Fruit fly (Drosophila melanogaster): ENCODE data around the gene CG15517.
A peak's percentile ranks its signal among the peaks of the same experiment; 100 is the strongest.

CG15517 gene

DNA sequence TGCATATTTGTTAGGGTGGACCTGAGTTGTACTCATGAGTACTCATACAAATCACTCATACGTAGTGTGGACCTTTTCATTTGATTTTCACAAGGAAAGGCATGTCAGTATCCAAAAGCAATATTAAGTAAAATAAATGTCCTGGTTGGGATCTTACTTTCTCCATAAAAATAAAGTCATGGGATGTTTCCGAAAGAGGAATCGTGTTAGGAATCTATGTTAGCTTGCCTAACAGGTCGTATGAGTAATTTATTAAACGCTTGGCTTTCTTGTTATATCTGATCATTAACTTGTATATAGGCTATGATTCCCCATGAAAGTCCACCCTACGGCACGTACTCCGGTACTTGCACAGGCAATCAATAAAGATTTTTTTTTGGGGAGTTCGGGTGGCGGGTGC is 27.8 kb downstream of the CG15517 start:
- TF ChIP-seq rn (GFP tag; IDR thresholded peaks at IDR 0.05) (no peak), CG17806 (tag; optimal IDR thresholded peaks at IDR 0.05) (peak; percentile 64), CG4496 (GFP tag; IDR thresholded peaks at IDR 0.05) (peak; percentile 65), CG12605 (GFP tag; IDR thresholded peaks at IDR 0.05) (no peak), D1 (tag; optimal IDR thresholded peaks at IDR 0.05) (no peak), CG13204 (GFP tag; optimal IDR thresholded peaks at IDR 0.05) (no peak), CG14655 (GFP tag; optimal IDR thresholded peaks at IDR 0.05) (no peak), CG8159 (tag; optimal IDR thresholded peaks at IDR 0.05) (peak; percentile 96), CG15710 (tag; optimal IDR thresholded peaks at IDR 0.05) (peak; percentile 63), Pif1B (GFP tag; optimal IDR thresholded peaks at IDR 0.05) (peak; percentile 84), Pif1A (GFP tag; optimal IDR thresholded peaks at IDR 0.05) (peak; percentile 85), Snoo (tag; optimal IDR thresholded peaks at IDR 0.05) (peak; percentile 49), Ets98B (GFP tag; IDR thresholded peaks at IDR 0.05) (peak; percentile 38; the same call in 1 of the 2 replicates), fd96Ca (GFP tag; IDR thresholded peaks at IDR 0.05) (peak; percentile 66; the same call in 2 of the 3 replicates), CG34367 (tag; optimal IDR thresholded peaks at IDR 0.05) (peak; percentile 52), EcR (GFP tag; optimal IDR thresholded peaks at IDR 0.05) (no peak), CG9948 (tag; optimal IDR thresholded peaks at IDR 0.05) (peak; percentile 68), CG10348 (GFP tag; IDR thresholded peaks at IDR 0.05) (no peak), CG32121 (GFP tag; IDR thresholded peaks at IDR 0.05) (peak; percentile 54; the same call in 1 of the 2 replicates), CG8301 (tag; optimal IDR thresholded peaks at IDR 0.05) (peak; percentile 82), gl (tag; optimal IDR thresholded peaks at IDR 0.05) (peak; percentile 49)

DNA sequence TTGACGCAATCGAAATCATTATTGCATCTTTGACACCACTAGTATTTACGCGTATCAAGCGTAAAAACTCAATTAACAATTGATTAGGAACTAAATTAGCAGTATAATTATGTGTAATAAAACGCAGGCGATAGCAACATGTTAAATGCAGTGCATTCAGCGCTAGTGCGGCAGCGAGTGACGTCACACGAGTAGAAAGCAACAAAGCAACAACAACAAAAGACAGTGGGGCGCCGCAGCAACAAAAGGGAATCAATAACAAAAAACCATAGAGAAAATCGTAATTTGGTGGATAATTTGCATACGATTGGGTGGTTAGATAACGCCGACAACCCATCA is 34.3 kb downstream of the CG15517 start, which contains the start of gene CG34133:
Gene CG34133 (plus strand): TSS at position 16 of the 339 bp plus-strand sequence.
- TF ChIP-seq CG8301 (tag; optimal IDR thresholded peaks at IDR 0.05) (no peak), fd96Ca (GFP tag; IDR thresholded peaks at IDR 0.05) (no peak), Pif1A (GFP tag; optimal IDR thresholded peaks at IDR 0.05) (no peak), gl (tag; optimal IDR thresholded peaks at IDR 0.05) (no peak), CG8159 (tag; optimal IDR thresholded peaks at IDR 0.05) (no peak), CG32121 (GFP tag; IDR thresholded peaks at IDR 0.05) (no peak), Ets98B (GFP tag; IDR thresholded peaks at IDR 0.05) (no peak), CG13204 (GFP tag; optimal IDR thresholded peaks at IDR 0.05) (no peak), EcR (GFP tag; optimal IDR thresholded peaks at IDR 0.05) (no peak), CG4496 (GFP tag; IDR thresholded peaks at IDR 0.05) (no peak), CG17806 (tag; optimal IDR thresholded peaks at IDR 0.05) (no peak), CG12605 (GFP tag; IDR thresholded peaks at IDR 0.05) (no peak), CG10348 (GFP tag; IDR thresholded peaks at IDR 0.05) (no peak), CG34367 (tag; optimal IDR thresholded peaks at IDR 0.05) (no peak), Snoo (tag; optimal IDR thresholded peaks at IDR 0.05) (no peak), CG14655 (GFP tag; optimal IDR thresholded peaks at IDR 0.05) (no peak), rn (GFP tag; IDR thresholded peaks at IDR 0.05) (no peak), D1 (tag; optimal IDR thresholded peaks at IDR 0.05) (no peak)

DNA sequence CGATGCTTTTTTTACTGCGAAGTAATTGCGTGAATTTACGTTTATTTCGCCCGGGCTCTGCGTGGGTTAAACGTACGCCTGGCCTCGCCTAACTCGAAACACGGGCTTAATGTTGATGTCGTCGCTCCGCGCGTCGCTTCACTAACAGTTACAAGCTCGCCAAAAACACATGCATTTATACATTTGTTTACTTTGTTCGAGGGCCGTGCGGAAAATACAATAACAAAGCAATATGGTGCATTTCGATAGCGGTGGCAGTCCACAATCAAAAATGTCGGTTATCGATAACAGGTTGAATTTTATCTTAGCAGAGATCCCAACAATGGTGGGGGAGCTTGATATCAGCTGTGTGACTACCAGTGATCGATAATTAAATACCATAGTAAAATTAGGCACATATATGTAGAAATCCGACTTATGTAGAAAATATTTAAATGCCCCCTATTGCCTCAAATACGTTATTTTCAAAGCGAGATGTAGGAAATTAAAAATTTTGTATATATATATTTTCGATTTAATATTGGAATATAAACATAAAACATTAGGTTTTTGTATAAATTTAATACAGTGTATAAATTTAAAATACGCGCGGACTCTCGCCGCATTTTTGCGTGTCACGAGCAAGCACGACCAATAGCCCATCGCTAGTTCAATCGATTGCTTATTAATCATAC is 34.8 kb downstream of the CG15517 start, which contains the start of gene Zip99C:
Gene Zip99C (minus strand): TSS at position 220 of the 674 bp plus-strand sequence.
- peak; percentile 13 for TF ChIP-seq CG15710 (tag; optimal IDR thresholded peaks at IDR 0.05)
- no peak for TF ChIP-seq CG8159 (tag; optimal IDR thresholded peaks at IDR 0.05)
- TF ChIP-seq EcR (GFP tag; optimal IDR thresholded peaks at IDR 0.05): peak; percentile 71
- TF ChIP-seq CG17806 (tag; optimal IDR thresholded peaks at IDR 0.05): peak; percentile 19

DNA sequence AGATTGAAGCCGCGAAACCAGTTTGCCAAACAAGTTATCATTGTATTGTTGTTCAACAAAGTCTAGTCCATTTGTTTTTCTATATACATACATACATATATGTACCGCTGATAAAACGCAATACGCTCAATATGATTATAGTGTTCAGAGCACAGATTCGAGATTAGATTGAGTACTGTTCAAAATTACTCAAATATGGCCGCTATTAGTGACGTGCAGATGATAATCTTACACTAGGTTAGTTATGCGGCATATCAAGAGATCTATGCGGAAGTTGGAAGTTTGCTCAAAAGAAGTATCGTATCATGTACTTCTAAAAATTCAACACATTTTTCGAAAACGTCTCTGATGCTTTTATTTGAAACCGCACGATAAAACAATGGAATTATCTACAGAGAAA is 35.7 kb downstream of the CG15517 start:
- TF ChIP-seq CG32121 (GFP tag; IDR thresholded peaks at IDR 0.05) (no peak), Pif1A (GFP tag; optimal IDR thresholded peaks at IDR 0.05) (no peak), D1 (tag; optimal IDR thresholded peaks at IDR 0.05) (no peak), EcR (GFP tag; optimal IDR thresholded peaks at IDR 0.05) (no peak), fd96Ca (GFP tag; IDR thresholded peaks at IDR 0.05) (no peak), CG10348 (GFP tag; IDR thresholded peaks at IDR 0.05) (no peak), CG17806 (tag; optimal IDR thresholded peaks at IDR 0.05) (no peak)

DNA sequence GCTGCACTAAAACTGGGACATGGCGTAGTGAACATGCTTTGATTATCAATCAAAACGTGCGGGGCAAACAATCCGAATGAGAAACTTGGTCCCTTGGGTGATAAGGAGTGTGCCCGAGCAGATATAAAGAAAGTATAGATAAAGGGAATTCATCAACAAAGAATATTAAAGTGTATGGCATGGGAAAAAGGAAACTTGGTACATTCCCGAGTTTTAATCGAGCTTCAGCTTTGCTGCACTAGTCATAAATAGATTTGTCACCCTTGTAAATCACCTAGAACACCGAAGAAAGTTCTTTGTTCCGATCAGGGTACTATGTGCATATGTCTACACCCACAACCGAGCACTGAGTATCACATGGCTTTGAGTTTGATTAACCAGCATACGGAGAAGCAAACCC is 36.2 kb downstream of the CG15517 start:
- TF ChIP-seq CG8301 (tag; optimal IDR thresholded peaks at IDR 0.05) (no peak), CG9948 (tag; optimal IDR thresholded peaks at IDR 0.05) (no peak), CG32121 (GFP tag; IDR thresholded peaks at IDR 0.05) (no peak), Pif1B (GFP tag; optimal IDR thresholded peaks at IDR 0.05) (no peak), D1 (tag; optimal IDR thresholded peaks at IDR 0.05) (no peak), CG12605 (GFP tag; IDR thresholded peaks at IDR 0.05) (no peak)

DNA sequence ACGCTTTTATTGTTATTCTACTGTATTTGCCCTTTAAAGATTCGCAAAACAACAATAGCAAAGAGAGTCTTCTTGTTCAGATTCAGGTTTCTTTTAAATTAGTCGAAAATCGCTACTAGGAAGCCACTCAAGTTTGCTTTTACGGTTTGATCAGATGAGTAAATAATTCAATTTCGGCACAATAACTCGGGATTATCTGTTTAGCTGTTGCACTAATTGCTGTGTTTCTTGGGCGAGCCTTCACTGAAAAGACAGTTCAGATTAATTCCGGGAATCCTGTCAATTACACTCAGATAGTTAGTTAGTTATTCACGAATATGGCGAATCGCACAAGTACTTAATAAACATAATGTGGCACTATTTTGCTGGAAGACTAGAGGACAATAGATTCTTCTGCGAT is 36.9 kb downstream of the CG15517 start:
- TF ChIP-seq CG34367 (tag; optimal IDR thresholded peaks at IDR 0.05) (no peak), EcR (GFP tag; optimal IDR thresholded peaks at IDR 0.05) (no peak), CG10348 (GFP tag; IDR thresholded peaks at IDR 0.05) (no peak), fd96Ca (GFP tag; IDR thresholded peaks at IDR 0.05) (no peak), CG32121 (GFP tag; IDR thresholded peaks at IDR 0.05) (no peak), CG4496 (GFP tag; IDR thresholded peaks at IDR 0.05) (no peak), CG17806 (tag; optimal IDR thresholded peaks at IDR 0.05) (no peak), rn (GFP tag; IDR thresholded peaks at IDR 0.05) (no peak), CG12605 (GFP tag; IDR thresholded peaks at IDR 0.05) (no peak), Snoo (tag; optimal IDR thresholded peaks at IDR 0.05) (no peak), D1 (tag; optimal IDR thresholded peaks at IDR 0.05) (no peak)

Data from whole organism, pupa.